Worm (Caenorhabditis elegans): Measurements from ENCODE around the gene str-43.

DNA sequence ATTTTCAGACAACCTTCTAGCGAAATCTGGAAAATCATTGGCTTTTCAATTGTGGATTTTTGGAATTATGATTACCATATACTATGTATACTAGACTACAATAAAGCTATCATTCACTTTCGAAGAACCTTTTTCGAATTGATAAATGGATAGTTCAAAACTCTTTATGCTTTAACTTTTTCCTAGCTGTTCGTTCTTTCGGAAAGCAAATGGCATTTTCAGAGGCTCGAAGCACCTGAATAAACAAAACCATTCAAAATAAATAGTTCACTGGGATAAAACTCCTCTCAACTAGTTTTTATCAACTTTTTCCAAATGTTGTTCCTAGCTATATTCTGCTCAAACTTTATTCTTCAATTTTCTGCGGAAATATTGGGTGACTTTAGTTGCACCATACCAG is 29.1 kb upstream of the str-43 start, which contains the start of gene T26E4.2:
- no peak for TF ChIP-seq med-1 (GFP tag; optimal IDR thresholded peaks at IDR 0.05; ENCODE audit: insufficient read depth)
- TF ChIP-seq flt-1 (GFP tag; IDR thresholded peaks at IDR 0.05): no peak
